Fruit fly (Drosophila melanogaster) whole organism, embryonic: ENCODE data around the gene nudC.

Experiments used
- B-H1 ChIP-seq: fragments of 200-800 bp; sonication (Bioruptor generic); IDR thresholded peaks from 3 replicates; pipeline ENCODE4 v1.3.6; 2022; ENCODE audit warnings: missing biosample characterization, missing genetic modification characterization
- BEAF-32 ChIP-seq: fragments of 200-800 bp; sonication (Bioruptor generic); optimal IDR thresholded peaks from 3 replicates; lab custom pipeline; 2017; ENCODE audit warnings: missing biosample characterization, missing genetic modification characterization, mild to moderate bottlenecking, moderate library complexity, missing genetic modification reagents
- CG10979 ChIP-seq: fragments of 200-800 bp; sonication (Bioruptor generic); optimal IDR thresholded peaks from 2 replicates; lab custom pipeline; 2018; ENCODE audit warnings: missing biosample characterization, mild to moderate bottlenecking, missing genetic modification characterization, moderate library complexity
- CG11560 ChIP-seq: fragments of 200-800 bp; sonication (Bioruptor generic); IDR thresholded peaks from 3 replicates; pipeline ENCODE4 v1.3.6; 2022; ENCODE audit warnings: missing biosample characterization, missing genetic modification characterization
- CG12391 ChIP-seq: fragments of 200-800 bp; sonication (Bioruptor generic); optimal IDR thresholded peaks from 3 replicates; lab custom pipeline; 2018; ENCODE audit warnings: missing biosample characterization, mild to moderate bottlenecking, missing genetic modification characterization, moderate library complexity
- CG13296 ChIP-seq: fragments of 200-800 bp; sonication (Bioruptor generic); optimal IDR thresholded peaks from 3 replicates; lab custom pipeline; 2018; ENCODE audit warnings: missing biosample characterization, mild to moderate bottlenecking, missing genetic modification characterization
- CG13424 ChIP-seq: fragments of 200-800 bp; sonication (Bioruptor generic); optimal IDR thresholded peaks from 2 replicates; lab custom pipeline; 2019; ENCODE audit warnings: missing biosample characterization, mild to moderate bottlenecking, missing genetic modification characterization, moderate library complexity
- CG14860 ChIP-seq: fragments of 200-800 bp; sonication (Bioruptor generic); IDR thresholded peaks from 3 replicates; pipeline ENCODE4 v1.3.6; 2022; ENCODE audit warnings: missing biosample characterization, missing genetic modification characterization; ENCODE audit not compliant: partially characterized antibody
- CG15269 ChIP-seq: fragments of 200-800 bp; sonication (Bioruptor generic); optimal IDR thresholded peaks from 2 replicates; lab custom pipeline; 2018; ENCODE audit warnings: missing biosample characterization, mild to moderate bottlenecking, missing genetic modification characterization, moderate library complexity
- CG18011 ChIP-seq: fragments of 200-800 bp; sonication (Bioruptor generic); optimal IDR thresholded peaks from 2 replicates; lab custom pipeline; 2017; ENCODE audit warnings: missing biosample characterization, missing genetic modification characterization, mild to moderate bottlenecking, moderate library complexity, missing genotype
- CG1832 ChIP-seq: fragments of 200-800 bp; sonication (Bioruptor generic); optimal IDR thresholded peaks from 2 replicates; lab custom pipeline; 2017; ENCODE audit warnings: missing biosample characterization, mild to moderate bottlenecking, missing genetic modification characterization, inconsistent platforms
- CG18619 ChIP-seq: fragments of 200-800 bp; sonication (Bioruptor generic); optimal IDR thresholded peaks from 3 replicates; lab custom pipeline; 2017; ENCODE audit warnings: missing biosample characterization, mild to moderate bottlenecking, missing genetic modification characterization
- CG18764 ChIP-seq: fragments of 200-800 bp; sonication (Bioruptor generic); optimal IDR thresholded peaks from 3 replicates; lab custom pipeline; 2016; ENCODE audit warnings: missing biosample characterization, missing genetic modification characterization
- CG2678 ChIP-seq: fragments of 200-800 bp; sonication (Bioruptor generic); optimal IDR thresholded peaks from 3 replicates; lab custom pipeline; 2019; ENCODE audit warnings: missing biosample characterization, mild to moderate bottlenecking, missing genetic modification characterization, moderate library complexity
- CG2712 ChIP-seq: fragments of 200-800 bp; optimal IDR thresholded peaks from 3 replicates; lab custom pipeline; 2019; ENCODE audit warnings: missing biosample characterization, mild to moderate bottlenecking, missing genetic modification characterization, moderate library complexity
- CG4282 ChIP-seq: fragments of 200-800 bp; sonication (Bioruptor generic); optimal IDR thresholded peaks from 2 replicates; lab custom pipeline; 2016; ENCODE audit warnings: missing biosample characterization, missing genetic modification characterization
- CG4424 ChIP-seq: fragments of 200-800 bp; sonication (Bioruptor generic); optimal IDR thresholded peaks from 3 replicates; lab custom pipeline; 2016; ENCODE audit warnings: missing biosample characterization, missing genetic modification characterization
- CG4730 ChIP-seq: fragments of 200-800 bp; sonication (Bioruptor generic); IDR thresholded peaks from 2 replicates; pipeline ENCODE4 v1.3.6; 2022; ENCODE audit warnings: missing biosample characterization, missing genetic modification characterization
- CG6272 ChIP-seq: fragments of 200-800 bp; sonication (Bioruptor generic); IDR thresholded peaks from 2 replicates; pipeline ENCODE4 v1.3.6; 2022; ENCODE audit warnings: missing biosample characterization, missing genetic modification characterization
- CG7928 ChIP-seq: fragments of 200-800 bp; sonication (Bioruptor generic); optimal IDR thresholded peaks from 2 replicates; lab custom pipeline; 2017; ENCODE audit warnings: missing biosample characterization, mild to moderate bottlenecking, missing genetic modification characterization
- CG9437 ChIP-seq: fragments of 200-800 bp; sonication (Bioruptor generic); optimal IDR thresholded peaks from 2 replicates; lab custom pipeline; 2018; ENCODE audit warnings: missing biosample characterization, mild to moderate bottlenecking, missing genetic modification characterization
- CG9727 ChIP-seq: fragments of 200-800 bp; sonication (Bioruptor generic); optimal IDR thresholded peaks from 3 replicates; lab custom pipeline; 2017; ENCODE audit warnings: missing biosample characterization, mild to moderate bottlenecking, missing genetic modification characterization
- CG9932 ChIP-seq: fragments of 200-800 bp; sonication (Bioruptor generic); IDR thresholded peaks from 2 replicates; pipeline ENCODE4 v1.3.6; 2022; ENCODE audit warnings: missing biosample characterization, missing genetic modification characterization
- Drgx ChIP-seq: fragments of 200-800 bp; sonication (Bioruptor generic); IDR thresholded peaks from 2 replicates; pipeline ENCODE4 v1.3.6; 2022; ENCODE audit warnings: missing biosample characterization, missing genetic modification characterization
- Ets65A ChIP-seq: fragments of 200-800 bp; sonication (Bioruptor generic); peaks from one replicate; lab custom pipeline; 2016; ENCODE audit warnings: missing biosample characterization, missing genetic modification characterization
- GATAe ChIP-seq: fragments of 200-800 bp; sonication (Bioruptor generic); conservative IDR thresholded peaks from 2 replicates; pipeline ENCODE4 v1.3.6; 2022; ENCODE audit warnings: missing biosample characterization, missing genetic modification characterization
- HLH3B ChIP-seq: fragments of 200-800 bp; sonication (Bioruptor generic); IDR thresholded peaks from 2 replicates; pipeline ENCODE4 v1.3.6; 2022; ENCODE audit warnings: missing biosample characterization, missing genetic modification characterization
- Hey ChIP-seq: fragments of 200-800 bp; sonication (Bioruptor generic); optimal IDR thresholded peaks from 3 replicates; lab custom pipeline; 2018; ENCODE audit warnings: missing biosample characterization, mild to moderate bottlenecking, missing genetic modification characterization
- Hr51 ChIP-seq, 2 experiments: fragments of 200-800 bp; sonication (Bioruptor generic); optimal IDR thresholded peaks; 2 replicates in 1 of 2; 3 replicates in 1 of 2; lab custom pipeline; 2016 to 2018; ENCODE audit warnings: missing biosample characterization in 2 of 2, missing genetic modification characterization in 2 of 2, mild to moderate bottlenecking in 1 of 2, moderate library complexity in 1 of 2
- Mrtf ChIP-seq: fragments of 200-800 bp; sonication (Bioruptor generic); IDR thresholded peaks from 3 replicates; pipeline ENCODE4 v1.3.6; 2022; ENCODE audit warnings: missing biosample characterization, missing genetic modification characterization
- NC2β ChIP-seq: fragments of 200-800 bp; sonication (Bioruptor generic); optimal IDR thresholded peaks from 2 replicates; lab custom pipeline; 2016; ENCODE audit warnings: missing biosample characterization, missing genetic modification characterization
- Nf-YA ChIP-seq: fragments of 200-800 bp; sonication (Bioruptor generic); IDR thresholded peaks from 2 replicates; pipeline ENCODE4 v1.3.6; 2022; ENCODE audit warnings: missing biosample characterization, missing genetic modification characterization
- Nf-YC ChIP-seq: fragments of 200-800 bp; optimal IDR thresholded peaks from 3 replicates; lab custom pipeline; 2019; ENCODE audit warnings: missing biosample characterization, mild to moderate bottlenecking, missing genetic modification characterization, moderate library complexity
- Ptx1 ChIP-seq: fragments of 200-800 bp; sonication (Bioruptor generic); IDR thresholded peaks from 2 replicates; pipeline ENCODE4 v1.3.6; 2022; ENCODE audit warnings: missing biosample characterization, missing genetic modification characterization
- Sox100B ChIP-seq: fragments of 200-800 bp; sonication (Bioruptor generic); optimal IDR thresholded peaks from 3 replicates; lab custom pipeline; 2018; ENCODE audit warnings: missing biosample characterization, mild to moderate bottlenecking, missing genetic modification characterization
- Sry-δ ChIP-seq: fragments of 200-800 bp; sonication (Bioruptor generic); optimal IDR thresholded peaks from 2 replicates; lab custom pipeline; 2016; ENCODE audit warnings: missing biosample characterization, missing genetic modification characterization
- Xrp1 ChIP-seq: fragments of 200-800 bp; sonication (Bioruptor generic); IDR thresholded peaks from 2 replicates; pipeline ENCODE4 v1.3.6; 2022; ENCODE audit warnings: missing biosample characterization, missing genetic modification characterization
- az2 ChIP-seq: fragments of 200-800 bp; sonication (Bioruptor generic); optimal IDR thresholded peaks from 3 replicates; lab custom pipeline; 2016; ENCODE audit warnings: missing biosample characterization, missing genetic modification characterization
- cad ChIP-seq: fragments of >200 bp; optimal IDR thresholded peaks from 2 replicates; lab custom pipeline; 2017; ENCODE audit warnings: missing biosample characterization, missing genetic modification characterization
- chm ChIP-seq: fragments of 200-800 bp; sonication (Bioruptor generic); IDR thresholded peaks from 2 replicates; pipeline ENCODE4 v1.3.6; 2022; ENCODE audit warnings: missing biosample characterization, missing genetic modification characterization
- dati ChIP-seq: fragments of 200-800 bp; sonication (Bioruptor generic); IDR thresholded peaks from 2 replicates; pipeline ENCODE4 v1.3.6; 2022; ENCODE audit warnings: missing biosample characterization, missing genetic modification characterization
- dmrt99B ChIP-seq: fragments of 200-800 bp; sonication (Bioruptor generic); optimal IDR thresholded peaks from 2 replicates; lab custom pipeline; 2018; ENCODE audit warnings: missing biosample characterization, mild to moderate bottlenecking, missing genetic modification characterization, moderate library complexity
- en ChIP-seq: fragments of 200-800 bp; sonication (Bioruptor generic); optimal IDR thresholded peaks from 2 replicates; lab custom pipeline; 2016; ENCODE audit warnings: missing biosample characterization, missing genetic modification characterization
- fd96Cb ChIP-seq: fragments of 200-800 bp; sonication (Bioruptor generic); optimal IDR thresholded peaks from 2 replicates; lab custom pipeline; 2018; ENCODE audit warnings: missing biosample characterization, mild to moderate bottlenecking, missing genetic modification characterization, moderate library complexity
- gem ChIP-seq: fragments of 200-800 bp; sonication (Bioruptor generic); optimal IDR thresholded peaks from 2 replicates; lab custom pipeline; 2019; ENCODE audit warnings: missing biosample characterization, mild to moderate bottlenecking, missing genetic modification characterization, moderate library complexity
- ham ChIP-seq: fragments of 200-800 bp; sonication (Bioruptor generic); IDR thresholded peaks from 2 replicates; pipeline ENCODE4 v1.3.6; 2022; ENCODE audit warnings: missing biosample characterization, missing genetic modification characterization
- lola ChIP-seq, 3 experiments: fragments of >200 bp in 2 of 3; fragments of 200-800 bp in 1 of 3; sonication (Bioruptor generic) in 1 of 3; optimal IDR thresholded peaks; 2 replicates each; lab custom pipeline; 2017 to 2019; ENCODE audit warnings: missing biosample characterization in 3 of 3, missing genetic modification characterization in 3 of 3, mild to moderate bottlenecking in 1 of 3, moderate library complexity in 1 of 3
- pita ChIP-seq: fragments of 200-800 bp; sonication (Bioruptor generic); optimal IDR thresholded peaks from 2 replicates; lab custom pipeline; 2017; ENCODE audit warnings: missing biosample characterization, mild to moderate bottlenecking, missing genetic modification characterization
- row ChIP-seq: fragments of 200-800 bp; sonication (Bioruptor generic); IDR thresholded peaks from 3 replicates; pipeline ENCODE4 v1.3.6; 2022; ENCODE audit warnings: missing biosample characterization, missing genetic modification characterization
- salm ChIP-seq: fragments of 200-800 bp; sonication (Bioruptor generic); optimal IDR thresholded peaks from 2 replicates; lab custom pipeline; 2018; ENCODE audit warnings: missing biosample characterization, mild to moderate bottlenecking, missing genetic modification characterization
- sc ChIP-seq, 3 experiments: fragments of >200 bp in 2 of 3; fragments of 200-800 bp in 1 of 3; sonication (Bioruptor generic) in 1 of 3; optimal IDR thresholded peaks; 2 replicates in 2 of 3; 3 replicates in 1 of 3; lab custom pipeline; 2017; ENCODE audit warnings: mild to moderate bottlenecking in 1 of 3, missing biosample characterization in 1 of 3, missing genetic modification characterization in 1 of 3, missing genetic modification reagents in 1 of 3

The nudC gene

DNA sequence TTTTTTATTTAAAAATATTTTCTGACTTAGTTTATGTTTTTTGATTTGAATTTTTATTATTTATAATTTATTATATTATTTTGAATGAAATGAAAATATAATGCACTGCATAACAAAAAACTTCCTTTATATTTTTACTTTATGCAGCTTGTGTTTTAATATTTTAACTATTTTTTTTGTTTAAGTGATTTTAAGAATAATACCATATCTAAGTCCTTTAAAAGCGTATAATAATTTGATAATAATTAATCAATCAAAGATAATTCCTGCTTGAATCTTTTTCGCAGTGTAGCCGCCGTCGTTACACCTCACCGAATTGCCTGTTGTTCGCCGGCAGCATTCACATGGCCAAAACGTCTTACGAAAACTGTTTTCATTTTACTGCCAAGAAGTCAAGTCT lies 20.4 kb downstream of the nudC start (continued):
- no peak for TF ChIP-seq CG4282 (GFP tag; lab: Kevin White, UChicago)
- no peak; the same call in 1 of the 2 replicates for TF ChIP-seq Drgx (GFP tag; lab: Robert Waterston, UW)
- TF ChIP-seq CG18011 (GFP tag; lab: Kevin White, UChicago): no peak
- peak; percentile 32; the same call in 1 of the 2 replicates for TF ChIP-seq Xrp1 (GFP tag; lab: Robert Waterston, UW)
- TF ChIP-seq sc (optimal IDR thresholded peaks at IDR 0.05; lab: Kevin White, UChicago): no peak
- TF ChIP-seq sc (GFP tag; optimal IDR thresholded peaks at IDR 0.05; lab: Kevin White, UChicago): no peak
- TF ChIP-seq Nf-YA: no peak
- peak; percentile 45 for TF ChIP-seq CG2678 (tag; lab: Kevin White, UChicago)
- no peak; the same call in 1 of the 3 replicates for TF ChIP-seq row (GFP tag; lab: Robert Waterston, UW)
- peak; percentile 45 for TF ChIP-seq Ptx1 (GFP tag; lab: Robert Waterston, UW)
- no peak for TF ChIP-seq chm (GFP tag; lab: Robert Waterston, UW)
- no peak for TF ChIP-seq CG7928 (GFP tag; lab: Kevin White, UChicago)
- TF ChIP-seq CG10979 (tag; lab: Kevin White, UChicago): no peak
- TF ChIP-seq BEAF-32: no peak
- peak; percentile 17 for TF ChIP-seq CG13296
- peak; percentile 7 for TF ChIP-seq CG18619 (GFP tag; lab: Kevin White, UChicago)
- TF ChIP-seq CG9727 (GFP tag; lab: Kevin White, UChicago): peak; percentile 9
- peak; percentile 8 for TF ChIP-seq CG4424 (GFP tag; lab: Kevin White, UChicago)
- TF ChIP-seq fd96Cb (tag; lab: Kevin White, UChicago): peak; percentile 7
- no peak for TF ChIP-seq CG14860 (GFP tag; lab: Robert Waterston, UW)
- peak; percentile 56 for TF ChIP-seq CG13424 (tag; lab: Kevin White, UChicago)
- peak; percentile 68 for TF ChIP-seq dmrt99B (tag; lab: Kevin White, UChicago)
- no peak for TF ChIP-seq GATAe (GFP tag; lab: Robert Waterston, UW)
- no peak for TF ChIP-seq dati
- TF ChIP-seq CG12391 (tag; lab: Kevin White, UChicago): peak; percentile 40
- TF ChIP-seq CG9437: peak; percentile 45
- TF ChIP-seq HLH3B: no peak
- TF ChIP-seq gem (tag; lab: Kevin White, UChicago): peak; percentile 72
- no peak for TF ChIP-seq CG18764 (GFP tag; lab: Kevin White, UChicago)
- TF ChIP-seq az2 (GFP tag; lab: Kevin White, UChicago): peak; percentile 1
- TF ChIP-seq Nf-YC (tag; lab: Kevin White, UChicago): peak; percentile 52
- no peak for TF ChIP-seq CG1832
- no peak for TF ChIP-seq CG6272 (GFP tag; lab: Robert Waterston, UW)
- no peak for TF ChIP-seq B-H1 (GFP tag; lab: Robert Waterston, UW)
- peak; percentile 62 for TF ChIP-seq CG15269 (tag; lab: Kevin White, UChicago)
- peak in 1 of 2 experiments; percentile 75 for TF ChIP-seq Hr51 (GFP tag; optimal IDR thresholded peaks at IDR 0.05; lab: Kevin White, UChicago)
- TF ChIP-seq CG9932 (GFP tag; lab: Robert Waterston, UW): no peak
- no peak for TF ChIP-seq pita (GFP tag; lab: Kevin White, UChicago)
- TF ChIP-seq lola (GFP tag; optimal IDR thresholded peaks at IDR 0.05; lab: Kevin White, UChicago): peak in 1 of 3 experiments; percentile 16
- TF ChIP-seq CG4730 (GFP tag; lab: Robert Waterston, UW): no peak
- peak; percentile 13 for TF ChIP-seq Sox100B
- TF ChIP-seq ham (GFP tag; lab: Robert Waterston, UW): no peak
- TF ChIP-seq cad: no peak
- no peak for TF ChIP-seq NC2β (GFP tag; lab: Kevin White, UChicago)
- TF ChIP-seq en (GFP tag; lab: Kevin White, UChicago): no peak
- peak; percentile 66 for TF ChIP-seq Ets65A
- no peak for TF ChIP-seq salm
- peak; percentile 31 for TF ChIP-seq CG2712 (tag; lab: Kevin White, UChicago)
- no peak for TF ChIP-seq Hey (tag; lab: Kevin White, UChicago)
- no peak for TF ChIP-seq Mrtf
- no peak for TF ChIP-seq Sry-δ
- TF ChIP-seq CG11560 (tag; lab: Robert Waterston, UW): no peak
